Fruit fly (Drosophila melanogaster): ENCODE measurements around the gene Lcp65Ab1.

Lcp65Ab1 gene

DNA sequence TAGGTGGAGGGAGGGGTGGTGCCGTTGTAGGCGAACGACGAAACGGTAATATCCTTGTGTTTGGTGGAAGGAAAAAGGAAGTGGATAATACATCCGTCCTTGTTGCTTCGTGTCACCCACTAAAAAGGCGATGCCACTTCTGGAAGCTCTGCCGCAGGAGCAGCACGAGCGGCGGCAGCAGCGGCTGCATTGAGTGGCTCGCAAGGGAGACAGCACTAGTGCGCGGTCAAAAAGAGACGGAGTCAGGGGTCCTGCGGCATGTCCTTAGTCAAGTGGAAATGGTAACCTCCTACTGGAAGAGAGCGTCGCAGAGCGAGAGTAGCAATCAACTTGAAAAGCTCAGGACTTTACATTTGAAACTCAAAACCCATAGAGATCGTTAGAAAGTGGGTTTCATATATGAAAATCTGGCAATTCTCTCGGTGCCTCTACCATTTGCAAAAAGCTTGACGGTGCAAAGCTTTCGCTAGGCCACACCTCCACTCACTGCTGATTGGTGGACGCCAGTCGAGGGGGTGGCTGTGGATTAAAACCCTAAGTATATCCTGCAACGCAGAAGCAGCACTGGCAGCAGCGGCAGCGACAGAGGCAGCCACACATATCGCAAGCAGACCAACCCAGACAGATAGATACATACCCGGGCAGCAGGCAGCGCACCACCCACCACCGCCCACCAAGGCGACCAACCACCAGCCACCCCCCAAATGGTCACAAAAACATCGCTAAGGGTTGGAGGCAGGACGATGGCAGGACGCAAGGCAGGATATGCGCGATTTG is 38.5 kb upstream of the Lcp65Ab1 start:
- TF ChIP-seq CG10348 (GFP tag; IDR thresholded peaks at IDR 0.05) = no peak
- no peak for TF ChIP-seq Ets98B (GFP tag; IDR thresholded peaks at IDR 0.05)
- TF ChIP-seq CG17806 (tag; optimal IDR thresholded peaks at IDR 0.05) = no peak
- no peak for TF ChIP-seq CG9948 (tag; optimal IDR thresholded peaks at IDR 0.05)
- no peak for TF ChIP-seq CG4496 (GFP tag; IDR thresholded peaks at IDR 0.05)
- no peak for TF ChIP-seq Pif1B (GFP tag; optimal IDR thresholded peaks at IDR 0.05)
- TF ChIP-seq CG15710 (tag; optimal IDR thresholded peaks at IDR 0.05) = no peak
- no peak for TF ChIP-seq fd96Ca (GFP tag; IDR thresholded peaks at IDR 0.05)
- TF ChIP-seq gl (tag; optimal IDR thresholded peaks at IDR 0.05) = no peak
- TF ChIP-seq CG8159 (tag; optimal IDR thresholded peaks at IDR 0.05) = no peak
- TF ChIP-seq CG13204 (GFP tag; optimal IDR thresholded peaks at IDR 0.05) = no peak

dm6 chr3L:6111458-6111857 is 37.9 kb upstream of the Lcp65Ab1 start:
- TF ChIP-seq CG14655 (GFP tag; optimal IDR thresholded peaks at IDR 0.05) (no peak), EcR (GFP tag; optimal IDR thresholded peaks at IDR 0.05) (no peak), CG32121 (GFP tag; IDR thresholded peaks at IDR 0.05) (no peak), CG13204 (GFP tag; optimal IDR thresholded peaks at IDR 0.05) (no peak), CG12605 (GFP tag; IDR thresholded peaks at IDR 0.05) (no peak), CG9948 (tag; optimal IDR thresholded peaks at IDR 0.05) (no peak), CG15710 (tag; optimal IDR thresholded peaks at IDR 0.05) (no peak), Pif1B (GFP tag; optimal IDR thresholded peaks at IDR 0.05) (no peak)

DNA sequence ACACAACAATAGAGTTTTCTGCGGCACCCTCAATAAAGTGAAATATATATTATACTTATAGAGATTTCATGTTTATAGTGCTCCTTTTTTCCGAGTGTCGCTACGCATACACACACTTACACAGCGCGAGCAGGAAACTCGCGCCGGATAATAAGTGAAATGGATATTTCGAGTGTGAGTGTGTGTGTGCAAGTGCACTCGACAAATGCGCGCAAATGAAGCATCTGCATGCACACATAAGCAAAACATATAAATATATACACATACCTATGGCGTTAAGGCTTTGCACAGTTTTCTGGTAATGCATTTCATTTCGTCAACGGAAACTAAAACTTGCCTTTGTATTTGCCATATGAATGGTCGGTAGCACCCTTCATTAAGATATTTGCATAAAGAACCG is 33.8 kb upstream of the Lcp65Ab1 start:
- TF ChIP-seq CG17806 (tag; optimal IDR thresholded peaks at IDR 0.05) = no peak
- no peak for TF ChIP-seq CG34367 (tag; optimal IDR thresholded peaks at IDR 0.05)
- no peak for TF ChIP-seq CG9948 (tag; optimal IDR thresholded peaks at IDR 0.05)
- no peak for TF ChIP-seq Pif1B (GFP tag; optimal IDR thresholded peaks at IDR 0.05)
- TF ChIP-seq Pif1A (GFP tag; optimal IDR thresholded peaks at IDR 0.05) = no peak
- TF ChIP-seq CG15710 (tag; optimal IDR thresholded peaks at IDR 0.05) = no peak
- TF ChIP-seq fd96Ca (GFP tag; IDR thresholded peaks at IDR 0.05) = no peak

- no peak for TF ChIP-seq CG34367 (tag; optimal IDR thresholded peaks at IDR 0.05)
- no peak for TF ChIP-seq rn (GFP tag; IDR thresholded peaks at IDR 0.05)
- TF ChIP-seq Ets98B (GFP tag; IDR thresholded peaks at IDR 0.05) = no peak
- no peak for TF ChIP-seq CG32121 (GFP tag; IDR thresholded peaks at IDR 0.05)
- no peak for TF ChIP-seq gl (tag; optimal IDR thresholded peaks at IDR 0.05)
- no peak for TF ChIP-seq Pif1B (GFP tag; optimal IDR thresholded peaks at IDR 0.05)
- no peak for TF ChIP-seq CG15710 (tag; optimal IDR thresholded peaks at IDR 0.05)
- no peak for TF ChIP-seq CG13204 (GFP tag; optimal IDR thresholded peaks at IDR 0.05)
- TF ChIP-seq CG8301 (tag; optimal IDR thresholded peaks at IDR 0.05) = no peak
- no peak for TF ChIP-seq CG14655 (GFP tag; optimal IDR thresholded peaks at IDR 0.05)
- TF ChIP-seq CG12605 (GFP tag; IDR thresholded peaks at IDR 0.05) = no peak
- TF ChIP-seq CG8159 (tag; optimal IDR thresholded peaks at IDR 0.05) = no peak
- TF ChIP-seq CG17806 (tag; optimal IDR thresholded peaks at IDR 0.05) = no peak
Measured at dm6 chr3L:6116881-6117280, 32.5 kb upstream of the Lcp65Ab1 start.

DNA sequence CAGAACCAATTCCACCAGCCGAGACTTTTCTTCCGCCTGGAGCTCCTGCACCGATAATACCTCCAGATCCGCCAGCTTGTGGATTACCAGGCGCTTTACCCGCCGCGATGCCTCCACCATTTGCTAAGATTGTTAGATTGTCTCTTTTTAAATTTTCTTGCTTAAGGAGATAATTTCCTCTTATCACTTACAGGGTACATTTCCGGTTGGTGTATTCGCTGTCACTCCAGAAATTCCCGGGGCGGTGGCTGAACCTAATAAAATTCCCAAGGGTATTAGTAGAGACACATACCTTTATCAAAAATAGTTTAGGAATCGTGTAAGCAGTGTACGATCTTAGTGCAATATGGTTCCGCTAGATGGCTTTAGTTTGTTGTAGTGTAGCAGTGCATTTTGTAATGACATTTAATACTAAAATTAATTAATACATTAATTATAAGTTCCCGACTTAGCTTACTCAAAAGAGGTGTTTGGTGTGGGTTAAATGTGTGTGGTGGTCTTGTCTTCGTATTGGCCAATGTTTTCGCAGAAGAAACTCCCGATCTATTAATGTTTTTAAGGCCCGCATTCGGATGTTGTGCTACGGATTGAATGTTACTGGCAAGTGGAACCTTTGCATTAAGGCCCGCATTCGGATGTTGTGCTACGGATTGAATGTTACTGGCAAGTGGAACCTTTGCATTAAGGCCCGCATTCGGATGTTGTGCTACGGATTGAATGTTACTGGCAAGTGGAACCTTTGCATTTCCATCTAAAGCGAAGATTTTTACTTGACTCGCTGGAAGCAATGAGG is 24.5 kb upstream of the Lcp65Ab1 start:
- TF ChIP-seq Pif1A (GFP tag; optimal IDR thresholded peaks at IDR 0.05) = peak; percentile 15
- TF ChIP-seq EcR (GFP tag; optimal IDR thresholded peaks at IDR 0.05) = no peak
- no peak for TF ChIP-seq CG17806 (tag; optimal IDR thresholded peaks at IDR 0.05)
- no peak for TF ChIP-seq gl (tag; optimal IDR thresholded peaks at IDR 0.05)
- no peak for TF ChIP-seq CG12605 (GFP tag; IDR thresholded peaks at IDR 0.05)
- peak; percentile 25; the same call in 1 of the 2 replicates for TF ChIP-seq rn (GFP tag; IDR thresholded peaks at IDR 0.05)
- no peak for TF ChIP-seq CG34367 (tag; optimal IDR thresholded peaks at IDR 0.05)
- TF ChIP-seq D1 (tag; optimal IDR thresholded peaks at IDR 0.05) = no peak
- TF ChIP-seq Ets98B (GFP tag; IDR thresholded peaks at IDR 0.05) = no peak; the same call in 1 of the 2 replicates
- no peak for TF ChIP-seq CG8159 (tag; optimal IDR thresholded peaks at IDR 0.05)

dm6 chr3L:6125409-6125689 is 24.0 kb upstream of the Lcp65Ab1 start:
- TF ChIP-seq Ets98B (GFP tag; IDR thresholded peaks at IDR 0.05) = no peak
- no peak for TF ChIP-seq CG17806 (tag; optimal IDR thresholded peaks at IDR 0.05)
- TF ChIP-seq Pif1A (GFP tag; optimal IDR thresholded peaks at IDR 0.05) = no peak
- TF ChIP-seq CG14655 (GFP tag; optimal IDR thresholded peaks at IDR 0.05) = no peak
- no peak for TF ChIP-seq CG8159 (tag; optimal IDR thresholded peaks at IDR 0.05)
- no peak for TF ChIP-seq fd96Ca (GFP tag; IDR thresholded peaks at IDR 0.05)
- TF ChIP-seq CG9948 (tag; optimal IDR thresholded peaks at IDR 0.05) = no peak
- TF ChIP-seq CG34367 (tag; optimal IDR thresholded peaks at IDR 0.05) = no peak
- TF ChIP-seq CG10348 (GFP tag; IDR thresholded peaks at IDR 0.05) = no peak
- TF ChIP-seq gl (tag; optimal IDR thresholded peaks at IDR 0.05) = no peak

dm6 chr3L:6129591-6129990 is 19.8 kb upstream of the Lcp65Ab1 start:
- TF ChIP-seq CG14655 (GFP tag; optimal IDR thresholded peaks at IDR 0.05) (no peak), D1 (tag; optimal IDR thresholded peaks at IDR 0.05) (peak; percentile 20)

All from whole organism, pupa.